Fruit fly (Drosophila melanogaster): ENCODE results near the gene CG5011.
A peak's percentile ranks its signal among the peaks of the same experiment; 100 is the strongest.

Gene CG5011

DNA sequence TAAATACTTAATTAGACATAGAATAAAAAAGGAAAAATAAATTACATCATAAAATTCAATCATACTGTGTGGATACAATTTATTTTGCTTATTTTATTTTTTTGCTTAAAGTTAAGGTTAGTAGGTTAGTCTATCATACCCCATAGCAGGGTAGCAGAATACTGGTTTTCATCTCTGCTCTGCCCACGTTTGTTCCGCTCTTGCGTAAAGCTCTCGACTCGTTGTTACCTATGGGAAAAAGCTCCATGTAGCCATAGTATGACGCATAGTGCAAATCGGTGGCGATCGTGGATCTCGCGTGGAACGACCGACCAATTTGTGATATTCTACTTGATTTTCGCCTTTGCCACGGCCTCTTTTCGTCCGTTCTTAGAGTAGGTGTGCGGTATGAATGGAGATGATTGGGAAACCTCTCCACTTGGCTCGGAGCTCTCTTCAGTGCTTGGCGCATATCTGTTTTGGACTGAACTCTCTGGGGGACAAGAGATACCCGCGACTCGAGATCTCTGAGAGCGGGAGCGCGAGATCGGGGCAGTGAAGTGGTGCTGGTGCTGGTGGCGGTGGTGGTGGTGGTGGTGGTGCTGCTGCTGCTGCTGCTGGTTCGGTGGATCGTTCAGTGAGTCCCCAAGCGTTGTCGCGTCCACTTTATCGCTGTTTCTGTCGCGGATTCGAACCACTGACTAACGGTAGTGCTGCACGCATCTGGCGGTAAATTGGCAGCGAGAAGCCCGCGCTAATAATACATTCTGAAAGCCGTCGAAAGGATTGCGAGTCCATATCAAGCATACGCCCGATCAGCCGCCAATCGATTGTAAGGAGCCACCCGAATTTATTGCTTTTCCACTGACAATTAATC, 14.6 kb upstream of the CG5011 start, which contains the start of gene CG5001 (continued):
- TF ChIP-seq pfk (GFP tag; optimal IDR thresholded peaks at IDR 0.05) (no peak), CG3281 (GFP tag; optimal IDR thresholded peaks at IDR 0.05) (peak; percentile 81), pum (GFP tag; optimal IDR thresholded peaks at IDR 0.05) (peak; percentile 62), CG32772 (GFP tag; IDR thresholded peaks at IDR 0.05) (peak; percentile 82), CG17568 (GFP tag; optimal IDR thresholded peaks at IDR 0.05) (no peak), Hsf (GFP tag; optimal IDR thresholded peaks at IDR 0.05) (peak; percentile 79), abd-A (tag; optimal IDR thresholded peaks at IDR 0.05) (no peak), caup (GFP tag; optimal IDR thresholded peaks at IDR 0.05; ENCODE audit: severe bottlenecking) (peak; percentile 73), CG10543 (GFP tag; optimal IDR thresholded peaks at IDR 0.05) (peak; percentile 77), CG7556 (GFP tag; optimal IDR thresholded peaks at IDR 0.05) (peak; percentile 82), CG8388 (GFP tag; optimal IDR thresholded peaks at IDR 0.05) (peak; percentile 87), pb (GFP tag; optimal IDR thresholded peaks at IDR 0.05) (no peak), CG11093 (GFP tag; IDR thresholded peaks at IDR 0.05) (peak; percentile 55; the same call in 2 of the 3 replicates), Nf-YC (tag; optimal IDR thresholded peaks at IDR 0.05) (peak; percentile 82), CG1647 (GFP tag; optimal IDR thresholded peaks at IDR 0.05) (peak; percentile 64), wor (GFP tag; IDR thresholded peaks at IDR 0.05) (peak; percentile 51; the same call in 1 of the 2 replicates), E2f2 (GFP tag; IDR thresholded peaks at IDR 0.05) (peak; percentile 61), corto (GFP tag; optimal IDR thresholded peaks at IDR 0.05) (no peak), CG9437 (GFP tag; optimal IDR thresholded peaks at IDR 0.05) (peak; percentile 64), HLH4C (GFP tag; IDR thresholded peaks at IDR 0.05; ENCODE audit: partially characterized antibody) (0 out of 3 replicates have a peak, but pooled peaks have one; percentile 22), CG7372 (GFP tag; IDR thresholded peaks at IDR 0.05) (peak; percentile 80), hth (optimal IDR thresholded peaks at IDR 0.05) (no peak), phol (tag; optimal IDR thresholded peaks at IDR 0.05) (peak; percentile 88), CG10979 (tag; optimal IDR thresholded peaks at IDR 0.05) (peak; percentile 84), CG8359 (GFP tag; optimal IDR thresholded peaks at IDR 0.05; ENCODE audit: borderline replicate concordance) (no peak), sqz (GFP tag; optimal IDR thresholded peaks at IDR 0.05) (no peak), h (optimal IDR thresholded peaks at IDR 0.05) (no peak), Tbp (GFP tag; optimal IDR thresholded peaks at IDR 0.05) (no peak), NFAT (GFP tag; IDR thresholded peaks at IDR 0.05) (peak; percentile 90), ara (GFP tag; IDR thresholded peaks at IDR 0.05) (peak; percentile 76), CG1529 (GFP tag; optimal IDR thresholded peaks at IDR 0.05) (no peak), CG14441 (GFP tag; IDR thresholded peaks at IDR 0.05) (peak; percentile 83), Dref (GFP tag; IDR thresholded peaks at IDR 0.05) (0 out of 2 replicates have a peak, but pooled peaks have one; percentile 9), lilli (GFP tag; optimal IDR thresholded peaks at IDR 0.05) (peak; percentile 81), B-H1 (GFP tag; IDR thresholded peaks at IDR 0.05) (peak; percentile 76), Elba2 (GFP tag; optimal IDR thresholded peaks at IDR 0.05) (no peak), Oaz (GFP tag; IDR thresholded peaks at IDR 0.05) (peak; percentile 68), Side (GFP tag; optimal IDR thresholded peaks at IDR 0.05) (peak; percentile 56), tio (GFP tag; optimal IDR thresholded peaks at IDR 0.05) (no peak), CG7271 (tag; optimal IDR thresholded peaks at IDR 0.05) (peak; percentile 56), CG7357 (GFP tag; IDR thresholded peaks at IDR 0.05) (0 out of 3 replicates have a peak, but pooled peaks have one; percentile 37), Doc2 (GFP tag; IDR thresholded peaks at IDR 0.05) (no peak), Adf1 (GFP tag; IDR thresholded peaks at IDR 0.05) (peak; percentile 61), CG3847 (GFP tag; IDR thresholded peaks at IDR 0.05) (peak; percentile 74), CG18011 (GFP tag; optimal IDR thresholded peaks at IDR 0.05) (peak; percentile 57), CG4328 (GFP tag; optimal IDR thresholded peaks at IDR 0.05) (peak; percentile 84), ap (GFP tag; IDR thresholded peaks at IDR 0.05) (peak; percentile 57), CG31365 (tag; optimal IDR thresholded peaks at IDR 0.05) (peak; percentile 57), gro (GFP tag; optimal IDR thresholded peaks at IDR 0.05) (peak; percentile 67), CG2875 (GFP tag; optimal IDR thresholded peaks at IDR 0.05) (no peak)

Data from whole organism, embryonic.